Fruit fly (Drosophila melanogaster): ENCODE measurements around the gene CG31659.
A peak's percentile ranks its signal among the peaks of the same experiment; 100 is the strongest.

Gene CG31659

DNA sequence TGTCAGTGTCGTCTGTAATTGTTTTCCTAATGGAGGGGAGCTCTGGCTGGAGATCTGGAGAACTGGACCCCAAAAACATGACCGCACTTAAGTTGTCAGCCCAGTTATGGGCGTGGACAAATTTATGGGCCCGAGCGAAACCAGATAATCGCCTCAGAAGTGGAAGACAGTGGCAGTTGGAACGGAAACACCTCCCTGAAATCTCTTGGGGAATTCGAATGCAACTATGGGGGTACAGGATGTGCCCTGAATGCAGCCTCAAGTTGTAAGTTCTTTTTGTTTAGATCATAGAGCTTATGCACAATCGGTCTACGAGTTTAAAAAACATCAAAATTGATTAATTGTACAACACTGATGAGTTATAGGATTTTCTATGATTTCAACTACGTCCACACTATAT is 8.1 kb upstream of the CG31659 start, which contains the start of gene CG14346:
Gene CG14346, plus strand, starts transcription at position 301 of the 400 bp plus-strand sequence.
- TF ChIP-seq CG7963 (GFP tag; IDR thresholded peaks at IDR 0.05; ENCODE audit: partially characterized antibody) (no peak), stwl (tag; optimal IDR thresholded peaks at IDR 0.05) (peak; percentile 22)

DNA sequence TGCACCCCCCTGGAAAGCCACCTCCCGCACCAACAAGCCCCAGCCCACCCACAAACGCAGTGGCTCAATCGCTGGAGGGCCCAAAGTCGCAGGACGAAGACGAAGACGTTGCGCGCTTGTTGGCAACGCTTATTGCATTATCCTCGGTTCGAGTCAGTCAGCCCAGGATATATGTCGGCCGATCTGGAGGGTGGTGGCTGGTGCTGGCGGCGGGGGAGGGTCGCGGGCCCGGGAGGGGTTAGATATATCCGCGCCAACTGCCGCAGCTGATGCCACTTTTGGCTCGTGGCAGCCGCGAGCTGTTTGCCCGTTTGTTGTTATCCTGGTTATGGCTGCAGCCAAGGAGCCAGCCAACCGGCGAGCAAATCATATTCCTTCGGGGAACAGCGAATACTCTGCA is 5.4 kb upstream of the CG31659 start:
- TF ChIP-seq Lpt (GFP tag; optimal IDR thresholded peaks at IDR 0.05) (no peak), Hr39 (optimal IDR thresholded peaks at IDR 0.05) (peak; percentile 59)

DNA sequence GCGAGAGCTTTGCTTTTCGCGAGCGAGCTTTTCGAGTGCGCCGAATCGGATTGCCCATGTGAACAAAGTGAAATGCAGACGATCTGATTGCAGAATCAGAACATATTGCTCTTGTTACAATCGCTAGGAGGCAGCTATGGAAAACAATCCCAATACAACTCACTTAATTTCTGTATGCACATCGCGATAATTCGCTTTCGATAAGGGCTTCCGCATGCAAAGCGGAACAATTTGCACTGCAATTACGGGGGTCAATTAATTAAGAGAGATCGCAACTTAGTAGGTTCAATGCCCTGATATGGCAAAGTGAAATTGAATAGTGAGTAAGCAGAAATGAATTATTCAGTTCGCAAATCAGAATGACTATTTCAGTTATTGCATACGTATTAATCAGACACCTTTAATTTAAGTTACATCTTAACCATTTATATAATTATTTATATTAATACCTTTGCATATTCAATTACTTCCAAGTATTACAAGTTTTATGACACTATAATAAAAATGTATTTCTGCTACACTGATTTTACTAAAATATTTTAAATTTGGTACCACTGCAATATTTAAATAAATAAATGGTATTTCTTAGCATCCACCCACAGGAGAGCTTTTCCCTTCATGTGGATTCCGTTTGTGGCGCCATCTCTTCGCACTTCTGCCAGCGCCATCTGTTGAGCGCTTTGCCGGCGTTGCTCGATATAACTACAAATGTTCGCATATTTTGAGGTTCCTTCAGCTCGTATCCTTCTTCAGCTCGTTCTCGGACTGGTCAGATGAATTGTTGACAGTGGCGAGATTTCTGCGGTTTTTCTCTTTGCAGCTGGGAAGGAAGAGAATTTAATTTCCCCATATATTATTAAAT is 2.4 kb upstream of the CG31659 start, which contains the start of gene NLaz:
Gene NLaz, minus strand, starts transcription at position 51 of the 862 bp plus-strand sequence.
- TF ChIP-seq CG17612 (GFP tag; IDR thresholded peaks at IDR 0.05) (no peak), nmo (GFP tag; optimal IDR thresholded peaks at IDR 0.05) (peak; percentile 43), CG5953 (GFP tag; IDR thresholded peaks at IDR 0.05) (0 out of 2 replicates have a peak, but pooled peaks have one; percentile 16), E2f1 (GFP tag; IDR thresholded peaks at IDR 0.05) (no peak), az2 (GFP tag; optimal IDR thresholded peaks at IDR 0.05) (peak; percentile 60), CG3281 (GFP tag; optimal IDR thresholded peaks at IDR 0.05) (no peak), CG17912 (GFP tag; optimal IDR thresholded peaks at IDR 0.05) (no peak), sens (GFP tag) (peak; percentile 75), eve (GFP tag; optimal IDR thresholded peaks at IDR 0.05) (no peak), CG17328 (GFP tag; IDR thresholded peaks at IDR 0.05) (peak; percentile 62), CG2199 (GFP tag; IDR thresholded peaks at IDR 0.05) (no peak; the same call in 2 of the 3 replicates), CG15696 (tag; optimal IDR thresholded peaks at IDR 0.05) (no peak), Aef1 (GFP tag; IDR thresholded peaks at IDR 0.05) (peak; percentile 52; the same call in 1 of the 3 replicates), Fer2 (tag; optimal IDR thresholded peaks at IDR 0.05) (no peak), GATAe (GFP tag; conservative IDR thresholded peaks at IDR 0.05) (no peak), maf-S (GFP tag; optimal IDR thresholded peaks at IDR 0.05) (peak; percentile 25), eyg (GFP tag; optimal IDR thresholded peaks at IDR 0.05) (no peak), chinmo (GFP tag; IDR thresholded peaks at IDR 0.05; ENCODE audit: partially characterized antibody) (no peak), CG12744 (GFP tag; optimal IDR thresholded peaks at IDR 0.05) (peak; percentile 37), dmrt11E (tag; optimal IDR thresholded peaks at IDR 0.05) (no peak), cg (GFP tag; optimal IDR thresholded peaks at IDR 0.05) (no peak), fd3F (GFP tag; optimal IDR thresholded peaks at IDR 0.05) (peak; percentile 27), CG17359 (tag; optimal IDR thresholded peaks at IDR 0.05) (peak; percentile 1), CG15514 (GFP tag; optimal IDR thresholded peaks at IDR 0.05) (no peak), ara (GFP tag; IDR thresholded peaks at IDR 0.05) (no peak), grn (GFP tag; optimal IDR thresholded peaks at IDR 0.05) (no peak), pita (GFP tag; optimal IDR thresholded peaks at IDR 0.05) (no peak), CG10654 (GFP tag; optimal IDR thresholded peaks at IDR 0.05) (no peak), vvl (GFP tag; IDR thresholded peaks at IDR 0.05) (peak; percentile 85; the same call in 1 of the 2 replicates), emc (GFP tag; optimal IDR thresholded peaks at IDR 0.05) (no peak), BEAF-32 (GFP tag; optimal IDR thresholded peaks at IDR 0.05) (no peak), CG31365 (tag; optimal IDR thresholded peaks at IDR 0.05) (no peak), jing (GFP tag; optimal IDR thresholded peaks at IDR 0.05) (no peak), CG6854 (GFP tag; optimal IDR thresholded peaks at IDR 0.05) (no peak), jumu (GFP tag; optimal IDR thresholded peaks at IDR 0.05) (no peak), sisA (GFP tag; IDR thresholded peaks at IDR 0.05) (peak; percentile 35; the same call in 1 of the 2 replicates), Opbp (GFP tag; IDR thresholded peaks at IDR 0.05; ENCODE audit: partially characterized antibody) (peak; percentile 44; the same call in 1 of the 3 replicates), ash1 (GFP tag; optimal IDR thresholded peaks at IDR 0.05) (no peak), CG2120 (GFP tag; optimal IDR thresholded peaks at IDR 0.05) (no peak), CG10959 (GFP tag; IDR thresholded peaks at IDR 0.05) (peak; percentile 57), slp2 (GFP tag; optimal IDR thresholded peaks at IDR 0.05) (no peak), CG33213 (GFP tag; optimal IDR thresholded peaks at IDR 0.05) (peak; percentile 51)

Data from whole organism, embryonic.